Worm (Caenorhabditis elegans) whole organism, L1 larva: ENCODE results near the gene bath-45.

ENCODE experiments used
- blmp-1 ChIP-seq: fragments of 150-350 bp; optimal IDR thresholded peaks from 2 replicates; lab custom pipeline; 2014; ENCODE audit warnings: missing biosample characterization, missing genetic modification characterization
- dpl-1 ChIP-seq, 3 experiments: fragments of 150-350 bp in 2 of 3; sonication (generic microtip) in 1 of 3; optimal IDR thresholded peaks; 2 replicates each; lab custom pipeline; 2014 to 2017; ENCODE audit warnings: missing biosample characterization in 3 of 3, missing genetic modification characterization in 3 of 3, missing genetic modification reagents in 3 of 3
- fkh-4 ChIP-seq: sonication (generic microtip); optimal IDR thresholded peaks from 2 replicates; lab custom pipeline; 2016; ENCODE audit warnings: missing compliant biosample characterization, missing genetic modification characterization, borderline replicate concordance
- mef-2 ChIP-seq: fragments of 150-350 bp; optimal IDR thresholded peaks from 2 replicates; lab custom pipeline; 2014; ENCODE audit warnings: missing biosample characterization, missing genetic modification characterization
- mep-1 ChIP-seq: fragments of 150-350 bp; optimal IDR thresholded peaks from 2 replicates; lab custom pipeline; 2014; ENCODE audit warnings: missing biosample characterization, missing genetic modification characterization
- nhr-11 ChIP-seq: fragments of 150-350 bp; optimal IDR thresholded peaks from 2 replicates; lab custom pipeline; 2014; ENCODE audit warnings: missing biosample characterization, missing genetic modification characterization
- snpc-4 ChIP-seq: fragments of 150-350 bp; optimal IDR thresholded peaks from 2 replicates; lab custom pipeline; 2014; ENCODE audit warnings: missing biosample characterization, missing genetic modification characterization
- unc-86 ChIP-seq: sonication (generic microtip); optimal IDR thresholded peaks from 2 replicates; lab custom pipeline; 2016; ENCODE audit warnings: missing genetic modification characterization, missing compliant biosample characterization
- zag-1 ChIP-seq: fragments of 150-350 bp; optimal IDR thresholded peaks from 2 replicates; lab custom pipeline; 2014; ENCODE audit warnings: missing biosample characterization, missing genetic modification characterization
- ztf-11 ChIP-seq, 2 experiments: sonication (generic microtip); optimal IDR thresholded peaks; 2 replicates each; lab custom pipeline; 2016 to 2017; ENCODE audit warnings: missing genetic modification characterization in 2 of 2, missing biosample characterization in 1 of 2, missing compliant biosample characterization in 1 of 2

- TF ChIP-seq blmp-1 (no peak), mep-1 (tag; lab: Kevin White, UChicago) (no peak), snpc-4 (no peak), fkh-4 (tag; lab: Kevin White, UChicago) (no peak), zag-1 (tag; lab: Kevin White, UChicago) (no peak), unc-86 (tag; lab: Kevin White, UChicago) (no peak), ztf-11 (tag; optimal IDR thresholded peaks at IDR 0.05; lab: Kevin White, UChicago) (no peak), dpl-1 (GFP tag; optimal IDR thresholded peaks at IDR 0.05; lab: Kevin White, UChicago) (no peak), nhr-11 (tag; lab: Kevin White, UChicago) (no peak), mef-2 (tag; lab: Kevin White, UChicago) (no peak)
Measured at ce11 chrII:13130576-13130975, 7.8 kb downstream of the bath-45 start.
